Worm (Caenorhabditis elegans): Measurements from ENCODE around the gene mig-6.

DNA sequence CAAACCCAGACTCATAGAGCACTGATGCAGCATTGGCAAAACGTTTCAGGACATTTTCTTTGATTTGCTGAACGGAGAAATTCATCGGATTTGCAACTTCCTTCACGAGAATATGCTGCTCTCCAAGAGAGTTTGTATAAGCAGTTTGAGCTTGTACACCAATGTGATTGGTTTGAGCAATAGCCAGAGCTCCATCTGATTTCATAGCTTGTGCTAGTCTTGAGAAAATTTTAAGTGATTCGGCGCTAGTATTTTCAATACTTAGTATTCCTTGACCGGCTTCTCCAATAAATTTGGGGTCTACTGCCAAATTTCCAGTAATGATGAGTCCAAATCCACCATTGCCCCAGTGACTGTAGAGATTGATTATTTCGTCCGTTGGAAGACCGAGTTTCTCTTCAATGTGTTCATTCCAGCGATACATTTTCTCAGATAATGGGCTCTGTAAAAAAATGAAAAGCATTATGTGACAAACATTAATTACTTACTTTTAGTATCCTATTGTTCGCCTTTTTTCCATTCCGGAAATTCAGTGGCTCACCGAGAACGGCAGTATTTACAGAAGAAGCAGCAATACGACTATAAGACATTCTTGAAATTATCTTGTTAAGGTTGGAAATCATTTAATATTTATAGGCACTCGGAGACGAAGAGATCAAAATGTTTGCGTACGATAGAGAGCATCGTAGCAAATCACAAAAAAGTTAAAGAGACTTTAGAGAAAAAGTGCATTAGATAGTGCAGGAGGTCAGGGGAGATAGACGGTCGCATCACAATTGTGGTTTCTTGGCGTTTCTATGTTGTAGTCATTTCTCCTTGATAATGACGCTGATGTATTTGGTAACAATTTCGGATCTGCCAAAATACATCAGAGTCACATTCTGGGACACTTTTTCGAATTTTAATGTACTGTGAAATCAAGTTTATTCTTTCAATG lies 17.4 kb upstream of the mig-6 start, which contains the start of gene ZK742.3:
- TF ChIP-seq lin-35 (GFP tag; optimal IDR thresholded peaks at IDR 0.05) (no peak), hlh-12 (tag; optimal IDR thresholded peaks at IDR 0.05) (no peak), ama-1 (optimal IDR thresholded peaks at IDR 0.05) (no peak), ama-1 (GFP tag; optimal IDR thresholded peaks at IDR 0.05) (no peak), chd-7 (tag; optimal IDR thresholded peaks at IDR 0.05) (no peak), ekl-4 (GFP tag; IDR thresholded peaks at IDR 0.05) (no peak), F37B4.10 (GFP tag; IDR thresholded peaks at IDR 0.05) (no peak), ceh-27 (GFP tag; optimal IDR thresholded peaks at IDR 0.05) (no peak), pbrm-1 (GFP tag; IDR thresholded peaks at IDR 0.05) (no peak), unc-62 (GFP tag; optimal IDR thresholded peaks at IDR 0.05) (no peak), attf-5 (GFP tag; optimal IDR thresholded peaks at IDR 0.05) (peak; percentile 6), F57C9.4 (tag; optimal IDR thresholded peaks at IDR 0.05) (no peak)

All from whole organism, young adult.